Worm (Caenorhabditis elegans): ENCODE data around the gene F28E10.4.

- TF ChIP-seq egl-27 (tag; optimal IDR thresholded peaks at IDR 0.05) (no peak), zag-1 (tag; optimal IDR thresholded peaks at IDR 0.05) (no peak), nhr-12 (tag; optimal IDR thresholded peaks at IDR 0.05) (no peak), fkh-10 (GFP tag; optimal IDR thresholded peaks at IDR 0.05) (no peak), nhr-23 (tag; optimal IDR thresholded peaks at IDR 0.05) (no peak), mdl-1 (tag; optimal IDR thresholded peaks at IDR 0.05) (no peak), nhr-25 (tag; optimal IDR thresholded peaks at IDR 0.05) (no peak)
Measured at ce11 chrIV:4530170-4530569, 37.1 kb downstream of the F28E10.4 start, which contains the start of gene ZK185.3.

Data from whole organism, L3 larva.